Fruit fly (Drosophila melanogaster): ENCODE measurements around the gene cl.

The cl gene

dm6 chr2L:5507823-5508438 lies 12.0 kb upstream of the cl start (continued):
- TF ChIP-seq Gug (GFP tag; IDR thresholded peaks at IDR 0.05) (no peak), fd59A (GFP tag; optimal IDR thresholded peaks at IDR 0.05) (peak; percentile 16), fkh (GFP tag; optimal IDR thresholded peaks at IDR 0.05) (no peak), cyc (GFP tag; optimal IDR thresholded peaks at IDR 0.05) (peak; percentile 11), Eip75B (GFP tag; optimal IDR thresholded peaks at IDR 0.05) (peak; percentile 66), Hr39 (GFP tag; optimal IDR thresholded peaks at IDR 0.05) (peak; percentile 10), lz (GFP tag; optimal IDR thresholded peaks at IDR 0.05) (peak; percentile 27), CG4318 (GFP tag; optimal IDR thresholded peaks at IDR 0.05) (no peak), CG11762 (GFP tag; optimal IDR thresholded peaks at IDR 0.05; ENCODE audit: insufficient read depth) (no peak), CG15336 (GFP tag; IDR thresholded peaks at IDR 0.05) (no peak), Sox14 (GFP tag; optimal IDR thresholded peaks at IDR 0.05) (no peak), CG6854 (GFP tag; optimal IDR thresholded peaks at IDR 0.05) (no peak), Hr38 (GFP tag; optimal IDR thresholded peaks at IDR 0.05) (no peak)

DNA sequence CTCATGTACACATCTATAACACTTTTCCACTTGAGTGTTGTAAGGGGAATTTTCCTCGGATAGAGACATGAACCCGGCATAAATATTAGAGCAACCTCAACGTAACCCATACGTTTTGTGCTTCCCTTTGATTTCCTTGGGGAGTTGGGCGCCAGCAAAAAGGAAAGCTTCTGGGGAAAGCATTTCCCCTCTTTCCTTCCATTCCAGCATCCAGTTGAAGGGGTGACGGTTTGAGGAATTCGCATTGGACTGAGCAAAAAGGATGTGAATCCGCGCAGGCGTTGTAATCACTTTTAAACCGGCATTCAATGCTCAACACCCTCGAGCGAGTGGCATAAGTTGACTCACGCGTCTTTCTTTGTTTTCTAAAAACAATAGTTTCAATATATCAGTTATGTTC lies 5.0 kb upstream of the cl start:
- TF ChIP-seq spab (GFP tag; optimal IDR thresholded peaks at IDR 0.05): no peak
- no peak for TF ChIP-seq Sox102F (GFP tag; optimal IDR thresholded peaks at IDR 0.05)
- TF ChIP-seq CG10669 (GFP tag; optimal IDR thresholded peaks at IDR 0.05): no peak
- no peak for TF ChIP-seq net (GFP tag; optimal IDR thresholded peaks at IDR 0.05)
- no peak for TF ChIP-seq CG6792 (GFP tag; optimal IDR thresholded peaks at IDR 0.05)
- TF ChIP-seq topi (GFP tag; optimal IDR thresholded peaks at IDR 0.05): no peak
- TF ChIP-seq svp (GFP tag): no peak
- TF ChIP-seq OdsH (GFP tag; optimal IDR thresholded peaks at IDR 0.05): no peak
- no peak for TF ChIP-seq ss (GFP tag; optimal IDR thresholded peaks at IDR 0.05)
- TF ChIP-seq Sox14 (GFP tag; optimal IDR thresholded peaks at IDR 0.05): no peak
- no peak for TF ChIP-seq Hr38 (GFP tag; optimal IDR thresholded peaks at IDR 0.05)

- TF ChIP-seq Hr38 (GFP tag; optimal IDR thresholded peaks at IDR 0.05) (no peak), achi (GFP tag; optimal IDR thresholded peaks at IDR 0.05) (no peak), CG15336 (GFP tag; IDR thresholded peaks at IDR 0.05) (no peak), CG8319 (GFP tag; optimal IDR thresholded peaks at IDR 0.05) (no peak), Gug (GFP tag; IDR thresholded peaks at IDR 0.05) (no peak), Lpt (GFP tag; optimal IDR thresholded peaks at IDR 0.05) (no peak), CG11294 (GFP tag; IDR thresholded peaks at IDR 0.05) (no peak), Smox (GFP tag; optimal IDR thresholded peaks at IDR 0.05) (no peak)
Measured at dm6 chr2L:5517393-5517792, 2.5 kb upstream of the cl start, which contains the start of gene CG14020. TSS of gene CG14020 (plus strand) at chr2L:5517737.

DNA sequence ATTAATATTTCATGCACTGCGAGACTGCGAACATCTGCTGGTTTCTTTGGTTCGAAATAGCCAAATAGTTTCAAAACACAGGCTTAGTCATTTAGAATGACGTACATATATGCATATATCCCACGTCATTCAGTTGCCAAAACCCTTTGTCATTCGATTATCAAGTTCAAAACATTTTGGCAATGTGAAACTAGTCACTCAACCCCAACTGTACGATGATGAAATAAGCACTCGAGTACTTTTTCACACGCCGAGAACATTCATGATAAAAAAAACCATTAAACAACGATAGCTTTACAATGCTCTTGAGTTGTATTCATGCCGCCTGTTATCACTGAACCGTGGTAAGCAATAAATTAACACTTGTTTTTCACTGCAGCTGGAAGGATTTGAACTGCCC lies 822 bp downstream of the cl start:
- TF ChIP-seq CG34406 (GFP tag; optimal IDR thresholded peaks at IDR 0.05) (peak; percentile 27), vri (GFP tag; optimal IDR thresholded peaks at IDR 0.05) (peak; percentile 81), CG8119 (GFP tag; IDR thresholded peaks at IDR 0.05) (peak; percentile 20; the same call in 1 of the 3 replicates), eg (GFP tag; IDR thresholded peaks at IDR 0.05) (0 out of 3 replicates have a peak, but pooled peaks have one; percentile 26), CG11294 (GFP tag; IDR thresholded peaks at IDR 0.05) (no peak), esn (GFP tag; optimal IDR thresholded peaks at IDR 0.05) (peak; percentile 26), CG31627 (GFP tag; optimal IDR thresholded peaks at IDR 0.05) (peak; percentile 5), Eip78C (GFP tag) (no peak), CG7368 (GFP tag; optimal IDR thresholded peaks at IDR 0.05) (peak; percentile 1)

Measured in whole organism, prepupa.